Worm (Caenorhabditis elegans) whole organism, L4 larva: ENCODE data around the gene Y43F4B.10.

Experiments
- aly-2 ChIP-seq: sonication (generic microtip); optimal IDR thresholded peaks from 2 replicates; lab custom pipeline; 2018; ENCODE audit warnings: missing biosample characterization, missing genetic modification characterization
- dmd-9 ChIP-seq: fragments of 200-800 bp; sonication (Bioruptor generic); IDR thresholded peaks from 2 replicates; pipeline ENCODE4 v1.3.6; 2022; ENCODE audit warnings: missing genetic modification reagents, missing genetic modification characterization, missing compliant biosample characterization
- hif-1 ChIP-seq, 2 experiments: sonication (generic microtip); optimal IDR thresholded peaks; 2 replicates each; lab custom pipeline; 2016 to 2017; ENCODE audit warnings: missing compliant biosample characterization in 2 of 2, missing genetic modification characterization in 2 of 2, missing genetic modification reagents in 2 of 2, missing genotype in 2 of 2, mild to moderate bottlenecking in 1 of 2
- sdz-12 ChIP-seq: fragments of 200-800 bp; sonication (Bioruptor generic); optimal IDR thresholded peaks from 2 replicates; lab custom pipeline; 2018; ENCODE audit warnings: mild to moderate bottlenecking, missing genetic modification characterization, missing compliant biosample characterization
- zfp-2 ChIP-seq: sonication (generic microtip); optimal IDR thresholded peaks from 2 replicates; lab custom pipeline; 2016; ENCODE audit warnings: mild to moderate bottlenecking, missing genetic modification characterization, missing compliant biosample characterization
- zip-11 ChIP-seq: fragments of 200-800 bp; sonication (Bioruptor generic); IDR thresholded peaks from 2 replicates; pipeline ENCODE4 v1.3.6; 2022; ENCODE audit warnings: missing genetic modification characterization, missing compliant biosample characterization

Y43F4B.10 gene

ce11 chrIII:13359847-13360246 lies 46.0 kb downstream of the Y43F4B.10 start (continued):
- TF ChIP-seq zip-11 (no peak), hif-1 (tag; optimal IDR thresholded peaks at IDR 0.05; lab: Kevin White, UChicago) (peak in 1 of 2 experiments; percentile 37), zfp-2 (tag; lab: Kevin White, UChicago) (no peak), aly-2 (tag; lab: Kevin White, UChicago) (no peak), dmd-9 (no peak), sdz-12 (no peak)
